Fruit fly (Drosophila melanogaster) whole organism, prepupa: ENCODE measurements around the gene Sox100B.

Experiments
- Blimp-1 ChIP-seq: fragments of 200-800 bp; sonication (Bioruptor generic); optimal IDR thresholded peaks from 3 replicates; lab custom pipeline; 2017; ENCODE audit warnings: missing biosample characterization, missing genetic modification characterization, mild to moderate bottlenecking, moderate library complexity, missing genetic modification reagents
- CG10669 ChIP-seq: fragments of 200-800 bp; sonication (Bioruptor generic); optimal IDR thresholded peaks from 3 replicates; lab custom pipeline; 2018; ENCODE audit warnings: missing biosample characterization, mild to moderate bottlenecking, missing genetic modification characterization, moderate library complexity
- CG11294 ChIP-seq: fragments of 200-800 bp; sonication (Bioruptor generic); IDR thresholded peaks from 2 replicates; pipeline ENCODE4 v1.3.6; 2022; ENCODE audit warnings: missing biosample characterization, missing genetic modification characterization
- CG11762 ChIP-seq: fragments of 200-800 bp; sonication (Bioruptor generic); optimal IDR thresholded peaks from 3 replicates; lab custom pipeline; 2016; ENCODE audit warnings: missing biosample characterization, missing genetic modification characterization; ENCODE audit not compliant: insufficient read depth
- CG11902 ChIP-seq: fragments of 200-800 bp; sonication (Bioruptor generic); optimal IDR thresholded peaks from 3 replicates; lab custom pipeline; 2016; ENCODE audit warnings: missing biosample characterization, missing genetic modification characterization
- CG15336 ChIP-seq: fragments of 200-800 bp; sonication (Bioruptor generic); IDR thresholded peaks from 2 replicates; pipeline ENCODE4 v1.3.6; 2022; ENCODE audit warnings: missing biosample characterization, missing genetic modification characterization
- CG1621 ChIP-seq: fragments of 200-800 bp; sonication (Bioruptor generic); optimal IDR thresholded peaks from 3 replicates; lab custom pipeline; 2018; ENCODE audit warnings: missing biosample characterization, mild to moderate bottlenecking, missing genetic modification characterization
- CG16779 ChIP-seq: fragments of 200-800 bp; sonication (Bioruptor generic); optimal IDR thresholded peaks from 3 replicates; lab custom pipeline; 2017; ENCODE audit warnings: missing biosample characterization, mild to moderate bottlenecking, missing genetic modification characterization
- CG3032 ChIP-seq: fragments of 200-800 bp; optimal IDR thresholded peaks from 2 replicates; lab custom pipeline; 2019; ENCODE audit warnings: missing biosample characterization, mild to moderate bottlenecking, missing genetic modification characterization, moderate library complexity
- CG31627 ChIP-seq: fragments of 200-800 bp; sonication (Bioruptor generic); optimal IDR thresholded peaks from 3 replicates; lab custom pipeline; 2016; ENCODE audit warnings: missing biosample characterization, missing genetic modification characterization
- CG32006 ChIP-seq: fragments of 200-800 bp; sonication (Bioruptor generic); optimal IDR thresholded peaks from 3 replicates; lab custom pipeline; 2017; ENCODE audit warnings: missing biosample characterization, mild to moderate bottlenecking, missing genetic modification characterization
- CG34406 ChIP-seq: fragments of 200-800 bp; sonication (Bioruptor generic); optimal IDR thresholded peaks from 3 replicates; lab custom pipeline; 2016; ENCODE audit warnings: missing biosample characterization, missing genetic modification characterization
- CG3919 ChIP-seq: fragments of 200-800 bp; sonication (Bioruptor generic); optimal IDR thresholded peaks from 3 replicates; lab custom pipeline; 2016; ENCODE audit warnings: missing biosample characterization, missing genetic modification characterization
- CG4318 ChIP-seq: fragments of 200-800 bp; sonication (Bioruptor generic); optimal IDR thresholded peaks from 3 replicates; lab custom pipeline; 2017; ENCODE audit warnings: missing biosample characterization, mild to moderate bottlenecking, missing genetic modification characterization
- CG6163 ChIP-seq: fragments of 200-800 bp; sonication (Bioruptor generic); IDR thresholded peaks from 3 replicates; pipeline ENCODE4 v1.3.6; 2022; ENCODE audit warnings: missing biosample characterization, missing genetic modification characterization
- CG6276 ChIP-seq: fragments of 200-800 bp; sonication (Bioruptor generic); optimal IDR thresholded peaks from 2 replicates; lab custom pipeline; 2017; ENCODE audit warnings: missing biosample characterization, mild to moderate bottlenecking, missing genetic modification characterization
- CG6792 ChIP-seq: fragments of 200-800 bp; sonication (Bioruptor generic); optimal IDR thresholded peaks from 3 replicates; lab custom pipeline; 2016; ENCODE audit warnings: missing biosample characterization, missing genetic modification characterization
- CG6808 ChIP-seq: fragments of 200-800 bp; sonication (Bioruptor generic); optimal IDR thresholded peaks from 3 replicates; lab custom pipeline; 2017; ENCODE audit warnings: missing biosample characterization, missing genetic modification characterization, mild to moderate bottlenecking, moderate library complexity, missing genetic modification reagents
- CG6854 ChIP-seq: fragments of 200-800 bp; sonication (Bioruptor generic); optimal IDR thresholded peaks from 2 replicates; lab custom pipeline; 2017; ENCODE audit warnings: missing biosample characterization, mild to moderate bottlenecking, missing genetic modification characterization
- CG7368 ChIP-seq: fragments of 200-800 bp; sonication (Bioruptor generic); optimal IDR thresholded peaks from 3 replicates; lab custom pipeline; 2016; ENCODE audit warnings: missing biosample characterization, missing genetic modification characterization
- CG8119 ChIP-seq: fragments of 200-800 bp; sonication (Bioruptor generic); IDR thresholded peaks from 3 replicates; pipeline ENCODE4 v1.3.6; 2022; ENCODE audit warnings: missing biosample characterization, missing genetic modification characterization
- CG8319 ChIP-seq: fragments of 200-800 bp; sonication (Bioruptor generic); optimal IDR thresholded peaks from 3 replicates; lab custom pipeline; 2016; ENCODE audit warnings: missing biosample characterization, missing genetic modification characterization
- CG8632 ChIP-seq: fragments of 200-800 bp; sonication (Bioruptor generic); optimal IDR thresholded peaks from 3 replicates; lab custom pipeline; 2016; ENCODE audit warnings: missing biosample characterization, missing genetic modification characterization
- CG9139 ChIP-seq: fragments of 200-800 bp; sonication (Bioruptor generic); optimal IDR thresholded peaks from 3 replicates; lab custom pipeline; 2017; ENCODE audit warnings: missing biosample characterization, mild to moderate bottlenecking, missing genetic modification characterization
- Eip75B ChIP-seq: fragments of 200-800 bp; sonication (Bioruptor generic); optimal IDR thresholded peaks from 3 replicates; lab custom pipeline; 2016; ENCODE audit warnings: missing biosample characterization, missing genetic modification characterization
- Eip78C ChIP-seq: fragments of 200-800 bp; sonication (Bioruptor generic); peaks from one replicate; lab custom pipeline; 2016; ENCODE audit warnings: missing biosample characterization, missing genetic modification characterization
- Eip93F ChIP-seq: fragments of 200-800 bp; sonication (Bioruptor generic); optimal IDR thresholded peaks from 2 replicates; lab custom pipeline; 2016; ENCODE audit warnings: missing biosample characterization, mild to moderate bottlenecking, missing genetic modification characterization
- Ets21C ChIP-seq: fragments of 200-800 bp; sonication (Bioruptor generic); optimal IDR thresholded peaks from 3 replicates; lab custom pipeline; 2016; ENCODE audit warnings: missing biosample characterization, missing genetic modification characterization
- Ets96B ChIP-seq: fragments of 200-800 bp; optimal IDR thresholded peaks from 2 replicates; lab custom pipeline; 2019; ENCODE audit warnings: missing biosample characterization, mild to moderate bottlenecking, missing genetic modification characterization, moderate library complexity
- Gug ChIP-seq: fragments of 200-800 bp; sonication (Bioruptor generic); IDR thresholded peaks from 2 replicates; pipeline ENCODE4 v1.3.6; 2022; ENCODE audit warnings: missing biosample characterization, missing genetic modification characterization
- Hr38 ChIP-seq: sonication (Bioruptor generic); optimal IDR thresholded peaks from 2 replicates; lab custom pipeline; 2016; ENCODE audit warnings: missing biosample characterization, missing genetic modification characterization
- Hr4 ChIP-seq: fragments of 200-800 bp; sonication (Bioruptor generic); optimal IDR thresholded peaks from 3 replicates; lab custom pipeline; 2016; ENCODE audit warnings: missing biosample characterization, missing genetic modification characterization
- Lpt ChIP-seq: fragments of 200-800 bp; sonication (Bioruptor generic); optimal IDR thresholded peaks from 3 replicates; lab custom pipeline; 2016; ENCODE audit warnings: missing biosample characterization, missing genetic modification characterization
- Smox ChIP-seq: fragments of 200-800 bp; sonication (Bioruptor generic); optimal IDR thresholded peaks from 3 replicates; lab custom pipeline; 2016; ENCODE audit warnings: missing biosample characterization, missing genetic modification characterization
- Sox14 ChIP-seq: fragments of 200-800 bp; sonication (Bioruptor generic); optimal IDR thresholded peaks from 3 replicates; lab custom pipeline; 2016; ENCODE audit warnings: missing biosample characterization, missing genetic modification characterization
- Sox15 ChIP-seq: fragments of 200-800 bp; sonication (Bioruptor generic); optimal IDR thresholded peaks from 3 replicates; lab custom pipeline; 2016; ENCODE audit warnings: missing biosample characterization, missing genetic modification characterization
- acj6 ChIP-seq: fragments of 200-800 bp; sonication (Bioruptor generic); optimal IDR thresholded peaks from 3 replicates; lab custom pipeline; 2016; ENCODE audit warnings: missing biosample characterization, missing genetic modification characterization
- cyc ChIP-seq: fragments of 200-800 bp; sonication (Bioruptor generic); optimal IDR thresholded peaks from 3 replicates; lab custom pipeline; 2016; ENCODE audit warnings: missing biosample characterization, missing genetic modification characterization
- dac ChIP-seq: fragments of 200-800 bp; sonication (Bioruptor generic); optimal IDR thresholded peaks from 2 replicates; lab custom pipeline; 2017; ENCODE audit warnings: missing biosample characterization, mild to moderate bottlenecking, missing genetic modification characterization
- dsx ChIP-seq: fragments of 200-800 bp; optimal IDR thresholded peaks from 3 replicates; lab custom pipeline; 2019; ENCODE audit warnings: missing biosample characterization, mild to moderate bottlenecking, missing genetic modification characterization, moderate library complexity; ENCODE audit not compliant: poor library complexity, severe bottlenecking
- eg ChIP-seq: fragments of 200-800 bp; sonication (Bioruptor generic); IDR thresholded peaks from 3 replicates; pipeline ENCODE4 v1.3.6; 2022; ENCODE audit warnings: missing biosample characterization, missing genetic modification characterization
- esn ChIP-seq: fragments of 200-800 bp; sonication (Bioruptor generic); optimal IDR thresholded peaks from 2 replicates; lab custom pipeline; 2016; ENCODE audit warnings: missing biosample characterization, mild to moderate bottlenecking, missing genetic modification characterization, moderate library complexity
- fd59A ChIP-seq: fragments of 200-800 bp; sonication (Bioruptor generic); optimal IDR thresholded peaks from 2 replicates; lab custom pipeline; 2017; ENCODE audit warnings: missing biosample characterization, mild to moderate bottlenecking, missing genetic modification characterization, missing genetic modification reagents
- fd85E ChIP-seq: fragments of 200-800 bp; sonication (Bioruptor generic); optimal IDR thresholded peaks from 3 replicates; lab custom pipeline; 2016; ENCODE audit warnings: missing biosample characterization, missing genetic modification characterization
- fkh ChIP-seq: fragments of 200-800 bp; sonication (Bioruptor generic); optimal IDR thresholded peaks from 3 replicates; lab custom pipeline; 2017; ENCODE audit warnings: missing biosample characterization, mild to moderate bottlenecking, missing genetic modification characterization, moderate library complexity
- net ChIP-seq: fragments of 200-800 bp; sonication (Bioruptor generic); optimal IDR thresholded peaks from 3 replicates; lab custom pipeline; 2016; ENCODE audit warnings: missing biosample characterization, missing genetic modification characterization
- pdm3 ChIP-seq: fragments of 200-800 bp; sonication (Bioruptor generic); optimal IDR thresholded peaks from 3 replicates; lab custom pipeline; 2016; ENCODE audit warnings: missing biosample characterization, missing genetic modification characterization
- salr ChIP-seq, 2 experiments: fragments of 200-800 bp; sonication (Bioruptor generic); optimal IDR thresholded peaks; 3 replicates each; lab custom pipeline; 2016 to 2018; ENCODE audit warnings: missing biosample characterization in 2 of 2, missing genetic modification characterization in 2 of 2, mild to moderate bottlenecking in 1 of 2
- spab ChIP-seq: fragments of 200-800 bp; sonication (Bioruptor generic); optimal IDR thresholded peaks from 2 replicates; lab custom pipeline; 2017; ENCODE audit warnings: missing biosample characterization, mild to moderate bottlenecking, missing genetic modification characterization, missing genetic modification reagents
- ss ChIP-seq, 2 experiments: fragments of 200-800 bp; sonication (Bioruptor generic); optimal IDR thresholded peaks; 2 replicates in 1 of 2; 3 replicates in 1 of 2; lab custom pipeline; 2017 to 2018; ENCODE audit warnings: mild to moderate bottlenecking in 2 of 2, missing biosample characterization in 2 of 2, missing genetic modification characterization in 2 of 2, moderate library complexity in 1 of 2
- vri ChIP-seq: fragments of 200-800 bp; sonication (Bioruptor generic); optimal IDR thresholded peaks from 3 replicates; lab custom pipeline; 2016; ENCODE audit warnings: missing biosample characterization, mild to moderate bottlenecking, missing genetic modification characterization

The Sox100B gene

dm6 chr3R:31062344-31062964, 2.6 kb upstream of the Sox100B start:
- peak; percentile 20 for TF ChIP-seq Eip93F (GFP tag; lab: Kevin White, UChicago)
- TF ChIP-seq Blimp-1 (GFP tag; lab: Kevin White, UChicago) = peak; percentile 18
- peak; percentile 66 for TF ChIP-seq CG34406 (GFP tag; lab: Kevin White, UChicago)
- peak; percentile 34 for TF ChIP-seq CG8319
- peak; percentile 79 for TF ChIP-seq dsx
- peak; percentile 93 for TF ChIP-seq CG6163 (GFP tag; lab: Robert Waterston, UW)
- TF ChIP-seq dac (GFP tag; lab: Kevin White, UChicago) = no peak
- TF ChIP-seq eg (GFP tag; lab: Robert Waterston, UW) = peak; percentile 92
- peak; percentile 51; the same call in 1 of the 2 replicates for TF ChIP-seq Gug (GFP tag; lab: Robert Waterston, UW)
- TF ChIP-seq Hr4 (GFP tag; lab: Kevin White, UChicago) = no peak
- no peak for TF ChIP-seq Sox15 (GFP tag; lab: Kevin White, UChicago)
- peak; percentile 19 for TF ChIP-seq CG6792 (GFP tag; lab: Kevin White, UChicago)
- peak; percentile 71 for TF ChIP-seq CG7368 (GFP tag; lab: Kevin White, UChicago)
- TF ChIP-seq Eip75B (GFP tag; lab: Kevin White, UChicago) = peak; percentile 18
- TF ChIP-seq Eip78C (GFP tag; lab: Kevin White, UChicago) = peak; percentile 86
- TF ChIP-seq Lpt (GFP tag; lab: Kevin White, UChicago) = peak; percentile 60
- TF ChIP-seq Sox14 (GFP tag; lab: Kevin White, UChicago) = peak; percentile 39
- peak; percentile 34 for TF ChIP-seq Ets21C
- peak; percentile 74 for TF ChIP-seq spab (GFP tag; lab: Kevin White, UChicago)
- peak; percentile 23 for TF ChIP-seq Smox (GFP tag; lab: Kevin White, UChicago)
- TF ChIP-seq CG6276 (GFP tag; lab: Kevin White, UChicago) = peak; percentile 58
- TF ChIP-seq vri (GFP tag; lab: Kevin White, UChicago) = peak; percentile 64
- no peak for TF ChIP-seq Hr38
- TF ChIP-seq CG9139 (GFP tag; lab: Kevin White, UChicago) = peak; percentile 83
- peak; percentile 71 for TF ChIP-seq CG3032 (tag; lab: Kevin White, UChicago)
- TF ChIP-seq CG4318 = no peak
- peak; percentile 84 to 94 for TF ChIP-seq ss (GFP tag; optimal IDR thresholded peaks at IDR 0.05; lab: Kevin White, UChicago)
- peak; percentile 75 for TF ChIP-seq CG15336 (GFP tag; lab: Robert Waterston, UW)
- TF ChIP-seq esn (GFP tag; lab: Kevin White, UChicago) = peak; percentile 56
- peak; percentile 29 for TF ChIP-seq CG32006 (GFP tag; lab: Kevin White, UChicago)
- peak; percentile 47 for TF ChIP-seq pdm3 (GFP tag; lab: Kevin White, UChicago)
- peak; percentile 52 for TF ChIP-seq fd59A
- TF ChIP-seq CG10669 (GFP tag; lab: Kevin White, UChicago) = peak; percentile 77
- peak; percentile 50 to 72 for TF ChIP-seq salr (GFP tag; optimal IDR thresholded peaks at IDR 0.05; lab: Kevin White, UChicago)
- TF ChIP-seq CG11294 (GFP tag; lab: Robert Waterston, UW) = peak; percentile 39; the same call in 1 of the 2 replicates
- peak; percentile 85 for TF ChIP-seq net (GFP tag; lab: Kevin White, UChicago)
- no peak for TF ChIP-seq cyc (GFP tag; lab: Kevin White, UChicago)
- peak; percentile 25 for TF ChIP-seq CG11762
- no peak for TF ChIP-seq CG11902 (GFP tag; lab: Kevin White, UChicago)
- TF ChIP-seq Ets96B (tag; lab: Kevin White, UChicago) = peak; percentile 79
- TF ChIP-seq CG8119 (GFP tag; lab: Robert Waterston, UW) = peak; percentile 88
- peak; percentile 69 for TF ChIP-seq CG16779 (tag; lab: Kevin White, UChicago)
- peak; percentile 68 for TF ChIP-seq CG8632 (GFP tag; lab: Kevin White, UChicago)
- peak; percentile 83 for TF ChIP-seq CG6808
- TF ChIP-seq fd85E (GFP tag; lab: Kevin White, UChicago) = peak; percentile 39
- peak; percentile 46 for TF ChIP-seq CG31627 (GFP tag; lab: Kevin White, UChicago)
- peak; percentile 81 for TF ChIP-seq CG1621 (tag; lab: Kevin White, UChicago)
- peak; percentile 34 for TF ChIP-seq CG6854 (GFP tag; lab: Kevin White, UChicago)
- peak; percentile 46 for TF ChIP-seq acj6 (GFP tag; lab: Kevin White, UChicago)
- peak; percentile 35 for TF ChIP-seq CG3919 (GFP tag; lab: Kevin White, UChicago)
- TF ChIP-seq fkh (GFP tag; lab: Kevin White, UChicago) = peak; percentile 71
